Fruit fly (Drosophila melanogaster) whole organism, embryonic: ENCODE data around the gene Hsp70Ba.

Source experiments
- CG13296 ChIP-seq: fragments of 200-800 bp; sonication (Bioruptor generic); optimal IDR thresholded peaks from 3 replicates; lab custom pipeline; 2018; ENCODE audit warnings: missing biosample characterization, mild to moderate bottlenecking, missing genetic modification characterization
- CG13894 ChIP-seq: fragments of 200-800 bp; sonication (Bioruptor generic); optimal IDR thresholded peaks from 3 replicates; lab custom pipeline; 2018; ENCODE audit warnings: missing biosample characterization, mild to moderate bottlenecking, missing genetic modification characterization, moderate library complexity
- CG6854 ChIP-seq: fragments of 200-800 bp; sonication (Bioruptor generic); optimal IDR thresholded peaks from 3 replicates; lab custom pipeline; 2017; ENCODE audit warnings: missing biosample characterization, mild to moderate bottlenecking, missing genetic modification characterization
- CG9437 ChIP-seq: fragments of 200-800 bp; sonication (Bioruptor generic); optimal IDR thresholded peaks from 2 replicates; lab custom pipeline; 2018; ENCODE audit warnings: missing biosample characterization, mild to moderate bottlenecking, missing genetic modification characterization
- Dfd ChIP-seq, 2 experiments: fragments of >200 bp; optimal IDR thresholded peaks; 2 replicates each; lab custom pipeline; 2017; ENCODE audit warnings: missing biosample characterization in 2 of 2, missing genetic modification characterization in 2 of 2
- Xbp1 ChIP-seq: fragments of 200-800 bp; sonication (Bioruptor generic); optimal IDR thresholded peaks from 3 replicates; lab custom pipeline; 2016; ENCODE audit warnings: missing biosample characterization, mild to moderate bottlenecking, missing genetic modification characterization
- bsh ChIP-seq, 2 experiments: fragments of 200-800 bp; sonication (Bioruptor generic); optimal IDR thresholded peaks; 2 replicates each; lab custom pipeline; 2017 to 2018; ENCODE audit warnings: mild to moderate bottlenecking in 2 of 2, missing biosample characterization in 2 of 2, missing genetic modification characterization in 2 of 2, moderate library complexity in 1 of 2
- dmrt11E ChIP-seq: fragments of 200-800 bp; sonication (Bioruptor generic); optimal IDR thresholded peaks from 3 replicates; lab custom pipeline; 2018; ENCODE audit warnings: missing biosample characterization, mild to moderate bottlenecking, missing genetic modification characterization, moderate library complexity
- emc ChIP-seq: fragments of 200-800 bp; sonication (Bioruptor generic); optimal IDR thresholded peaks from 2 replicates; lab custom pipeline; 2016; ENCODE audit warnings: missing biosample characterization, missing genetic modification characterization
- mam ChIP-seq: fragments of 200-800 bp; sonication (Bioruptor generic); optimal IDR thresholded peaks from 3 replicates; lab custom pipeline; 2016; ENCODE audit warnings: missing biosample characterization, missing genetic modification characterization
- row ChIP-seq: fragments of 200-800 bp; sonication (Bioruptor generic); IDR thresholded peaks from 3 replicates; pipeline ENCODE4 v1.3.6; 2022; ENCODE audit warnings: missing biosample characterization, missing genetic modification characterization
- sr ChIP-seq: fragments of 200-800 bp; sonication (Bioruptor generic); IDR thresholded peaks from 3 replicates; pipeline ENCODE4 v1.3.6; 2022; ENCODE audit warnings: missing biosample characterization, missing genetic modification characterization
- trh ChIP-seq: fragments of 200-800 bp; sonication (Bioruptor generic); optimal IDR thresholded peaks from 2 replicates; lab custom pipeline; 2016; ENCODE audit warnings: missing biosample characterization, missing genetic modification characterization

dm6 chr3R:12422379-12422975 lies 45.1 kb downstream of the Hsp70Ba start, which contains the start of the genes Scgbeta and CG17202:
- TF ChIP-seq mam (peak; percentile 28), Dfd (GFP tag; optimal IDR thresholded peaks at IDR 0.05; lab: Kevin White, UChicago) (no peak), CG6854 (GFP tag; lab: Kevin White, UChicago) (no peak), bsh (GFP tag; optimal IDR thresholded peaks at IDR 0.05; lab: Kevin White, UChicago) (no peak), CG13296 (GFP tag; lab: Kevin White, UChicago) (no peak), CG13894 (tag; lab: Kevin White, UChicago) (no peak), sr (GFP tag; lab: Robert Waterston, UW) (no peak), CG9437 (GFP tag; lab: Kevin White, UChicago) (no peak), Xbp1 (GFP tag; lab: Kevin White, UChicago) (peak; percentile 41), dmrt11E (tag; lab: Kevin White, UChicago) (no peak), trh (no peak), emc (GFP tag; lab: Kevin White, UChicago) (no peak), row (GFP tag; lab: Robert Waterston, UW) (peak; percentile 89)
